Fruit fly (Drosophila melanogaster) whole organism, embryonic: ENCODE results near the gene aralar1.

Experiments used
- ATbp ChIP-seq: fragments of 200-800 bp; sonication (Bioruptor generic); optimal IDR thresholded peaks from 2 replicates; lab custom pipeline; 2017; ENCODE audit warnings: missing biosample characterization, mild to moderate bottlenecking, missing genetic modification characterization, missing genetic modification reagents
- Atf6 ChIP-seq: fragments of 200-800 bp; sonication (Bioruptor generic); IDR thresholded peaks from 2 replicates; pipeline ENCODE4 v1.3.6; 2022; ENCODE audit warnings: missing biosample characterization, missing genetic modification characterization
- Bgb ChIP-seq: fragments of 200-800 bp; sonication (Bioruptor generic); IDR thresholded peaks from 2 replicates; pipeline ENCODE4 v1.3.6; 2022; ENCODE audit warnings: missing biosample characterization, missing genetic modification characterization; ENCODE audit not compliant: partially characterized antibody
- CG10431 ChIP-seq: fragments of 200-800 bp; sonication (Bioruptor generic); optimal IDR thresholded peaks from 3 replicates; lab custom pipeline; 2018; ENCODE audit warnings: missing biosample characterization, mild to moderate bottlenecking, missing genetic modification characterization
- CG1233 ChIP-seq: fragments of 200-800 bp; sonication (Bioruptor generic); optimal IDR thresholded peaks from 4 replicates; lab custom pipeline; 2018; ENCODE audit warnings: missing biosample characterization, mild to moderate bottlenecking, missing genetic modification characterization
- CG14441 ChIP-seq: fragments of 200-800 bp; sonication (Bioruptor generic); IDR thresholded peaks from 2 replicates; pipeline ENCODE4 v1.3.6; 2022; ENCODE audit warnings: missing biosample characterization, missing genetic modification characterization
- CG15601 ChIP-seq: fragments of 200-800 bp; sonication (Bioruptor generic); optimal IDR thresholded peaks from 3 replicates; lab custom pipeline; 2019; ENCODE audit warnings: missing biosample characterization, mild to moderate bottlenecking, missing genetic modification characterization, moderate library complexity
- CG18764 ChIP-seq: fragments of 200-800 bp; sonication (Bioruptor generic); optimal IDR thresholded peaks from 3 replicates; lab custom pipeline; 2016; ENCODE audit warnings: missing biosample characterization, missing genetic modification characterization
- CG2875 ChIP-seq: fragments of 200-800 bp; sonication (Bioruptor generic); optimal IDR thresholded peaks from 2 replicates; lab custom pipeline; 2017; ENCODE audit warnings: missing biosample characterization, mild to moderate bottlenecking, missing genetic modification characterization, missing genetic modification reagents
- CG6175 ChIP-seq: fragments of 200-800 bp; sonication (Bioruptor generic); IDR thresholded peaks from 3 replicates; pipeline ENCODE4 v1.3.6; 2022; ENCODE audit warnings: missing biosample characterization, missing genetic modification characterization
- CG7928 ChIP-seq: fragments of 200-800 bp; sonication (Bioruptor generic); optimal IDR thresholded peaks from 2 replicates; lab custom pipeline; 2017; ENCODE audit warnings: missing biosample characterization, mild to moderate bottlenecking, missing genetic modification characterization
- CG9609 ChIP-seq: fragments of 200-800 bp; sonication (Bioruptor generic); optimal IDR thresholded peaks from 3 replicates; lab custom pipeline; 2016; ENCODE audit warnings: missing biosample characterization, missing genetic modification characterization
- ERR ChIP-seq: fragments of 200-800 bp; sonication (Bioruptor generic); optimal IDR thresholded peaks from 2 replicates; lab custom pipeline; 2016; ENCODE audit warnings: missing biosample characterization, missing genetic modification characterization
- GATAe ChIP-seq: fragments of 200-800 bp; sonication (Bioruptor generic); conservative IDR thresholded peaks from 2 replicates; pipeline ENCODE4 v1.3.6; 2022; ENCODE audit warnings: missing biosample characterization, missing genetic modification characterization
- Gug ChIP-seq: fragments of 200-800 bp; sonication (Bioruptor generic); IDR thresholded peaks from 4 replicates; pipeline ENCODE4 v1.3.6; 2022; ENCODE audit warnings: missing biosample characterization, missing genetic modification characterization
- HLH4C ChIP-seq: fragments of 200-800 bp; sonication (Bioruptor generic); IDR thresholded peaks from 3 replicates; pipeline ENCODE4 v1.3.6; 2022; ENCODE audit warnings: missing biosample characterization, missing genetic modification characterization; ENCODE audit not compliant: partially characterized antibody
- HLH54F ChIP-seq: fragments of 200-800 bp; sonication (Bioruptor generic); optimal IDR thresholded peaks from 3 replicates; lab custom pipeline; 2016; ENCODE audit warnings: missing biosample characterization, missing genetic modification characterization
- HmgD ChIP-seq: fragments of 200-800 bp; sonication (Bioruptor generic); optimal IDR thresholded peaks from 3 replicates; lab custom pipeline; 2016; ENCODE audit warnings: missing biosample characterization, missing genetic modification characterization
- Hmr ChIP-seq: fragments of 200-800 bp; sonication (Bioruptor generic); optimal IDR thresholded peaks from 3 replicates; lab custom pipeline; 2017; ENCODE audit warnings: mild to moderate bottlenecking, missing biosample characterization, missing genetic modification reagents, missing genetic modification characterization
- Mad ChIP-seq: fragments of 200-800 bp; sonication (Bioruptor generic); optimal IDR thresholded peaks from 2 replicates; lab custom pipeline; 2016; ENCODE audit warnings: missing biosample characterization, missing genetic modification characterization
- Med ChIP-seq: fragments of 200-800 bp; sonication (Bioruptor generic); peaks from one replicate; lab custom pipeline; 2016; ENCODE audit warnings: missing biosample characterization, missing genetic modification characterization, mild to moderate bottlenecking, inconsistent platforms, moderate library complexity
- Nf-YB ChIP-seq: fragments of 200-800 bp; sonication (Bioruptor generic); optimal IDR thresholded peaks from 3 replicates; lab custom pipeline; 2019; ENCODE audit warnings: missing biosample characterization, mild to moderate bottlenecking, missing genetic modification characterization, moderate library complexity
- Sox102F ChIP-seq: fragments of 200-800 bp; sonication (Bioruptor generic); optimal IDR thresholded peaks from 2 replicates; lab custom pipeline; 2018; ENCODE audit warnings: missing biosample characterization, mild to moderate bottlenecking, missing genetic modification characterization, moderate library complexity
- ap ChIP-seq: fragments of 200-800 bp; sonication (Bioruptor generic); IDR thresholded peaks from 2 replicates; pipeline ENCODE4 v1.3.6; 2022; ENCODE audit warnings: missing biosample characterization, missing genetic modification characterization
- bbx ChIP-seq: fragments of 200-800 bp; sonication (Bioruptor generic); IDR thresholded peaks from 2 replicates; pipeline ENCODE4 v1.3.6; 2022; ENCODE audit warnings: missing biosample characterization, missing genetic modification characterization; ENCODE audit not compliant: partially characterized antibody
- chinmo ChIP-seq: fragments of 200-800 bp; sonication (Bioruptor generic); IDR thresholded peaks from 4 replicates; pipeline ENCODE4 v1.3.6; 2022; ENCODE audit warnings: missing biosample characterization, missing genetic modification characterization; ENCODE audit not compliant: partially characterized antibody
- crol ChIP-seq: fragments of 200-800 bp; sonication (Bioruptor generic); IDR thresholded peaks from 2 replicates; pipeline ENCODE4 v1.3.6; 2022; ENCODE audit warnings: missing biosample characterization, missing genetic modification characterization
- danr ChIP-seq: fragments of 200-800 bp; sonication (Bioruptor generic); IDR thresholded peaks from 2 replicates; pipeline ENCODE4 v1.3.6; 2022; ENCODE audit warnings: missing biosample characterization, missing genetic modification characterization
- disco-r ChIP-seq: fragments of 200-800 bp; sonication (Bioruptor generic); optimal IDR thresholded peaks from 2 replicates; lab custom pipeline; 2016; ENCODE audit warnings: missing biosample characterization, missing genetic modification characterization
- esg ChIP-seq: fragments of 200-800 bp; sonication (Bioruptor generic); conservative IDR thresholded peaks from 2 replicates; pipeline ENCODE4 v1.3.6; 2022; ENCODE audit warnings: missing biosample characterization, missing genetic modification characterization
- exex ChIP-seq: fragments of 200-800 bp; sonication (Bioruptor generic); optimal IDR thresholded peaks from 4 replicates; lab custom pipeline; 2018; ENCODE audit warnings: missing biosample characterization, mild to moderate bottlenecking, missing genetic modification characterization, moderate library complexity
- fd3F ChIP-seq: fragments of 200-800 bp; sonication (Bioruptor generic); optimal IDR thresholded peaks from 2 replicates; lab custom pipeline; 2018; ENCODE audit warnings: missing biosample characterization, mild to moderate bottlenecking, missing genetic modification characterization, moderate library complexity
- ftz-f1 ChIP-seq: fragments of 200-800 bp; sonication (Bioruptor generic); optimal IDR thresholded peaks from 2 replicates; lab custom pipeline; 2016; ENCODE audit warnings: missing biosample characterization, missing genetic modification characterization
- grn ChIP-seq: fragments of 200-800 bp; sonication (Bioruptor generic); optimal IDR thresholded peaks from 3 replicates; lab custom pipeline; 2017; ENCODE audit warnings: missing biosample characterization, missing genetic modification characterization
- ham ChIP-seq: fragments of 200-800 bp; sonication (Bioruptor generic); IDR thresholded peaks from 2 replicates; pipeline ENCODE4 v1.3.6; 2022; ENCODE audit warnings: missing biosample characterization, missing genetic modification characterization
- hth ChIP-seq: fragments of >200 bp; optimal IDR thresholded peaks from 2 replicates; lab custom pipeline; 2017; ENCODE audit warnings: inconsistent platforms
- insv ChIP-seq, 2 experiments: fragments of 200-800 bp; sonication (Bioruptor generic); optimal IDR thresholded peaks; 3 replicates each; lab custom pipeline; 2016 to 2018; ENCODE audit warnings: missing biosample characterization in 2 of 2, missing genetic modification characterization in 2 of 2
- lilli ChIP-seq: fragments of 200-800 bp; sonication (Bioruptor generic); optimal IDR thresholded peaks from 3 replicates; lab custom pipeline; 2016; ENCODE audit warnings: missing biosample characterization, missing genetic modification characterization
- mirr ChIP-seq: fragments of 200-800 bp; sonication (Bioruptor generic); optimal IDR thresholded peaks from 3 replicates; lab custom pipeline; 2018; ENCODE audit warnings: missing biosample characterization, mild to moderate bottlenecking, missing genetic modification characterization
- mld ChIP-seq: fragments of 200-800 bp; sonication (Bioruptor generic); IDR thresholded peaks from 3 replicates; pipeline ENCODE4 v1.3.6; 2022; ENCODE audit warnings: missing biosample characterization, missing genetic modification characterization; ENCODE audit not compliant: partially characterized antibody
- nerfin-2 ChIP-seq: fragments of 200-800 bp; sonication (Bioruptor generic); IDR thresholded peaks from 2 replicates; pipeline ENCODE4 v1.3.6; 2022; ENCODE audit warnings: missing biosample characterization, missing genetic modification characterization; ENCODE audit not compliant: partially characterized antibody
- pan ChIP-seq, 4 experiments: fragments of >200 bp in 3 of 4; fragments of 200-800 bp in 1 of 4; sonication (Bioruptor generic) in 1 of 4; optimal IDR thresholded peaks in 3 of 4; IDR thresholded peaks in 1 of 4; 2 replicates each; pipeline versions ENCODE4 v1.3.6 to Lab custom; 2017 to 2022; ENCODE audit warnings: missing biosample characterization in 2 of 4, missing genetic modification characterization in 2 of 4, mixed read lengths in 1 of 4
- run ChIP-seq: fragments of 200-800 bp; sonication (Bioruptor generic); optimal IDR thresholded peaks from 3 replicates; lab custom pipeline; 2018; ENCODE audit warnings: missing biosample characterization, mild to moderate bottlenecking, missing genetic modification characterization
- sens ChIP-seq: fragments of 200-800 bp; sonication (Bioruptor generic); peaks from one replicate; lab custom pipeline; 2016; ENCODE audit warnings: missing biosample characterization, missing genetic modification characterization
- sens-2 ChIP-seq: fragments of 200-800 bp; sonication (Bioruptor generic); IDR thresholded peaks from 2 replicates; pipeline ENCODE4 v1.3.6; 2022; ENCODE audit warnings: missing biosample characterization, missing genetic modification characterization
- sima ChIP-seq: fragments of 200-800 bp; sonication (Bioruptor generic); optimal IDR thresholded peaks from 2 replicates; lab custom pipeline; 2016; ENCODE audit warnings: missing biosample characterization, missing genetic modification characterization
- slp2 ChIP-seq: fragments of 200-800 bp; sonication (Bioruptor generic); optimal IDR thresholded peaks from 2 replicates; lab custom pipeline; 2016; ENCODE audit warnings: missing biosample characterization, missing genetic modification characterization
- sug ChIP-seq: fragments of 200-800 bp; optimal IDR thresholded peaks from 2 replicates; lab custom pipeline; 2019; ENCODE audit warnings: missing biosample characterization, mild to moderate bottlenecking, missing genetic modification characterization, moderate library complexity
- tgo ChIP-seq: fragments of 200-800 bp; sonication (Bioruptor generic); IDR thresholded peaks from 3 replicates; pipeline ENCODE4 v1.3.6; 2022; ENCODE audit warnings: missing biosample characterization, missing genetic modification characterization
- trem ChIP-seq: fragments of 200-800 bp; optimal IDR thresholded peaks from 3 replicates; lab custom pipeline; 2019; ENCODE audit warnings: missing biosample characterization, mild to moderate bottlenecking, missing genetic modification characterization, moderate library complexity
- vvl ChIP-seq: fragments of 200-800 bp; sonication (Bioruptor generic); IDR thresholded peaks from 2 replicates; pipeline ENCODE4 v1.3.6; 2022; ENCODE audit warnings: missing biosample characterization, missing genetic modification characterization

aralar1 gene

DNA sequence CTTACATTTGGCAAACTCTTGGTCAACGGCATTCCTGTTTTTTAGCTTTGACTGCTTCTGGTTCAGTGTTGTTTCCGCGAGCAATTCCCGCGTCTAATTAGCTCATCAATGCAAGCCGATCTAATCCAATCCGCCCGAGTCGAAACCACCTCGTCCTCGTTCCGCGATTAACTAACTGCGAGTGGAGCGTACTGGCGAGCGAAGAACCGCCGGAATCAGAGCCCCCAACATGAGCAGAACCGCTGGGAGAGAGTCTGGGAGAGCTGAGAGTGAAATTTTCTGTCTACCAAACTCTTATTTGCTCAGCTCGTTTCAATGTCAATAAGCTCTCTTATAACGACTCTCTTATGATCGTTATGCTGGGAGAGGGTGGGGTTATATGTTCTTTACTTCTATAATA is 5.4 kb downstream of the aralar1 start (continued):
- no peak for TF ChIP-seq grn
- no peak for TF ChIP-seq ap (GFP tag; lab: Robert Waterston, UW)
- peak; percentile 53 for TF ChIP-seq Sox102F (GFP tag; lab: Kevin White, UChicago)
- no peak for TF ChIP-seq mld (GFP tag; lab: Robert Waterston, UW)
- TF ChIP-seq esg (GFP tag; lab: Robert Waterston, UW): no peak
- peak; percentile 81 for TF ChIP-seq CG18764
- peak; percentile 21; the same call in 1 of the 4 replicates for TF ChIP-seq Gug (GFP tag; lab: Robert Waterston, UW)
- no peak for TF ChIP-seq pan (optimal IDR thresholded peaks at IDR 0.05; lab: Kevin White, UChicago)
- TF ChIP-seq pan (GFP tag; optimal IDR thresholded peaks at IDR 0.05 in 1 of 2, IDR thresholded peaks at IDR 0.05 in 1 of 2): peak in 1 of 2 experiments; percentile 86
- TF ChIP-seq trem (tag; lab: Kevin White, UChicago): no peak
- peak; percentile 90 for TF ChIP-seq Hmr (GFP tag; lab: Kevin White, UChicago)
- TF ChIP-seq HLH4C (GFP tag; lab: Robert Waterston, UW): no peak
- peak; percentile 89 for TF ChIP-seq CG2875
- TF ChIP-seq HmgD (GFP tag; lab: Kevin White, UChicago): no peak
- TF ChIP-seq Mad (GFP tag; lab: Kevin White, UChicago): peak; percentile 70
- TF ChIP-seq CG7928 (GFP tag; lab: Kevin White, UChicago): peak; percentile 36
- peak; percentile 70 for TF ChIP-seq CG10431
- TF ChIP-seq tgo: peak; percentile 56; the same call in 2 of the 3 replicates
- TF ChIP-seq bbx (GFP tag; lab: Robert Waterston, UW): no peak
- TF ChIP-seq insv (GFP tag; optimal IDR thresholded peaks at IDR 0.05; lab: Kevin White, UChicago): no peak
- peak; percentile 86 for TF ChIP-seq vvl (GFP tag; lab: Robert Waterston, UW)
- peak; percentile 29 for TF ChIP-seq CG9609
- TF ChIP-seq ATbp (GFP tag; lab: Kevin White, UChicago): peak; percentile 91
- TF ChIP-seq Nf-YB (GFP tag; lab: Kevin White, UChicago): peak; percentile 14
- TF ChIP-seq Atf6 (GFP tag; lab: Robert Waterston, UW): peak; percentile 30; the same call in 1 of the 2 replicates
- peak; percentile 85 for TF ChIP-seq CG1233 (GFP tag; lab: Kevin White, UChicago)
- peak; percentile 46; the same call in 1 of the 3 replicates for TF ChIP-seq CG6175 (GFP tag; lab: Robert Waterston, UW)
- 0 out of 2 replicates have a peak, but pooled peaks have one; percentile 22 for TF ChIP-seq danr (GFP tag; lab: Robert Waterston, UW)
- TF ChIP-seq slp2: no peak
- TF ChIP-seq sima: no peak
- TF ChIP-seq hth (lab: Kevin White, UChicago): no peak
- peak; percentile 70; the same call in 1 of the 2 replicates for TF ChIP-seq ham
- peak; percentile 53; the same call in 1 of the 2 replicates for TF ChIP-seq CG14441
- TF ChIP-seq HLH54F: peak; percentile 37

DNA sequence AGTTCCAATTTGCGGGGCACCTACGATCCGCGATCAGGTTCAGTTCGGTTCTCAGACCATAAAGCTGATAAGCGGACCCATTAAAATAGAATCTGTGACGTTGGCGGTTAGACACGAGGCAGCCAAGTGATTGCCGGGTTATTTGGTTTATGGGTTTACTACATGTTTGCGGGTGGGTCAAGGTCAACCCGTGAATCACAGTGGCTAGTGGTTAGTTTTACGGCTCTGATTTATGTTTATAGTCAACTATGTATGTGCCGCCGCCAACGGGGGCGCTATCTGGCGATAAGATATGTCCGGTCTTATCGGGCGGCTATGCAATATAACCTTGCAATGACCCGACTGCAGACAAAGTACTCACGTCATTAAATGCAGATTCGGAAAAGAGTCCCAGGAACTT is 6.2 kb downstream of the aralar1 start:
- TF ChIP-seq chinmo: peak; percentile 61; the same call in 2 of the 4 replicates
- TF ChIP-seq ERR: peak; percentile 48
- TF ChIP-seq run (tag; lab: Kevin White, UChicago): peak; percentile 70
- TF ChIP-seq CG15601 (tag; lab: Kevin White, UChicago): no peak
- TF ChIP-seq disco-r: no peak
- no peak for TF ChIP-seq fd3F (GFP tag; lab: Kevin White, UChicago)
- TF ChIP-seq ftz-f1 (GFP tag; lab: Kevin White, UChicago): peak; percentile 48
- TF ChIP-seq crol: 0 out of 2 replicates have a peak, but pooled peaks have one; percentile 5
- TF ChIP-seq nerfin-2 (GFP tag; lab: Robert Waterston, UW): no peak
- peak; percentile 66 for TF ChIP-seq sens
- TF ChIP-seq exex (tag; lab: Kevin White, UChicago): peak; percentile 94
- no peak for TF ChIP-seq Bgb (GFP tag; lab: Robert Waterston, UW)
- peak; percentile 54; the same call in 1 of the 2 replicates for TF ChIP-seq GATAe
- TF ChIP-seq grn: peak; percentile 29
- TF ChIP-seq Med (GFP tag; lab: Kevin White, UChicago): peak; percentile 60
- peak; percentile 8; the same call in 2 of the 3 replicates for TF ChIP-seq HLH4C (GFP tag; lab: Robert Waterston, UW)
- peak; percentile 83 for TF ChIP-seq sens-2 (GFP tag; lab: Robert Waterston, UW)
- TF ChIP-seq mirr (GFP tag; lab: Kevin White, UChicago): peak; percentile 78
- TF ChIP-seq sug (tag; lab: Kevin White, UChicago): peak; percentile 92
- TF ChIP-seq lilli (GFP tag; lab: Kevin White, UChicago): no peak
